Worm (Caenorhabditis elegans) whole organism, mixed stage, embryonic: ENCODE measurements around the gene eelo-2.

Experiments used
- M03D4.4 ChIP-seq: sonication (generic microtip); optimal IDR thresholded peaks from 2 replicates; lab custom pipeline; 2017; ENCODE audit warnings: mild to moderate bottlenecking, missing genetic modification characterization, missing compliant biosample characterization
- bed-3 ChIP-seq: fragments of 200-800 bp; sonication (Bioruptor generic); optimal IDR thresholded peaks from 3 replicates; lab custom pipeline; 2018; ENCODE audit warnings: mild to moderate bottlenecking, missing genetic modification characterization, moderate library complexity, missing compliant biosample characterization
- ceh-39 ChIP-seq: fragments of 150-350 bp; optimal IDR thresholded peaks from 2 replicates; lab custom pipeline; 2014; ENCODE audit warnings: missing biosample characterization, missing genetic modification characterization
- ceh-43 ChIP-seq: fragments of 200-800 bp; sonication (Bioruptor generic); optimal IDR thresholded peaks from 2 replicates; lab custom pipeline; 2018; ENCODE audit warnings: mild to moderate bottlenecking, missing genetic modification characterization, moderate library complexity, missing compliant biosample characterization
- ces-1 ChIP-seq: fragments of 150-350 bp; optimal IDR thresholded peaks from 2 replicates; lab custom pipeline; 2014; ENCODE audit warnings: missing biosample characterization, missing genetic modification reagents, missing genetic modification characterization
- cnd-1 ChIP-seq: fragments of 200-800 bp; sonication (Bioruptor generic); optimal IDR thresholded peaks from 2 replicates; lab custom pipeline; 2018; ENCODE audit warnings: mild to moderate bottlenecking, missing genetic modification characterization, missing compliant biosample characterization
- drap-1 ChIP-seq: fragments of 200-800 bp; sonication (Bioruptor generic); optimal IDR thresholded peaks from 3 replicates; lab custom pipeline; 2018; ENCODE audit warnings: mild to moderate bottlenecking, missing genetic modification characterization, missing compliant biosample characterization
- elt-1 ChIP-seq: sonication (generic microtip); optimal IDR thresholded peaks from 2 replicates; lab custom pipeline; 2017; ENCODE audit warnings: missing genetic modification characterization, mild to moderate bottlenecking, missing compliant biosample characterization, antibody characterized with exemption, moderate library complexity, borderline replicate concordance; ENCODE audit not compliant: insufficient read depth
- elt-3 ChIP-seq: fragments of 150-350 bp; optimal IDR thresholded peaks from 2 replicates; lab custom pipeline; 2014; ENCODE audit warnings: missing biosample characterization, missing genetic modification characterization
- flh-1 ChIP-seq: fragments of 200-800 bp; sonication (Bioruptor generic); optimal IDR thresholded peaks from 2 replicates; lab custom pipeline; 2018; ENCODE audit warnings: mild to moderate bottlenecking, missing genetic modification characterization, moderate library complexity, missing compliant biosample characterization
- ham-2 ChIP-seq: fragments of 200-800 bp; sonication (Bioruptor generic); optimal IDR thresholded peaks from 2 replicates; lab custom pipeline; 2018; ENCODE audit warnings: mild to moderate bottlenecking, missing genetic modification characterization, missing compliant biosample characterization
- hlh-1 ChIP-seq: fragments of 150-350 bp; optimal IDR thresholded peaks from 2 replicates; lab custom pipeline; 2014; ENCODE audit warnings: missing biosample characterization, missing genetic modification reagents, missing genetic modification characterization
- lin-13 ChIP-seq: fragments of 150-350 bp; optimal IDR thresholded peaks from 2 replicates; lab custom pipeline; 2014; ENCODE audit warnings: missing biosample characterization, missing genetic modification characterization
- lin-32 ChIP-seq: fragments of 200-800 bp; sonication (Bioruptor generic); optimal IDR thresholded peaks from 2 replicates; lab custom pipeline; 2018; ENCODE audit warnings: mild to moderate bottlenecking, missing genetic modification characterization, missing compliant biosample characterization
- lsy-2 ChIP-seq: fragments of 150-350 bp; optimal IDR thresholded peaks from 2 replicates; lab custom pipeline; 2014; ENCODE audit warnings: missing biosample characterization, missing genetic modification characterization
- mab-5 ChIP-seq: fragments of 150-350 bp; optimal IDR thresholded peaks from 2 replicates; lab custom pipeline; 2014; ENCODE audit warnings: missing biosample characterization, missing genetic modification characterization
- mep-1 ChIP-seq: fragments of 150-350 bp; optimal IDR thresholded peaks from 2 replicates; lab custom pipeline; 2017; ENCODE audit warnings: missing biosample characterization, missing genetic modification reagents, missing genetic modification characterization, inconsistent platforms
- mls-2 ChIP-seq: sonication (generic microtip); optimal IDR thresholded peaks from 2 replicates; lab custom pipeline; 2016; ENCODE audit warnings: mild to moderate bottlenecking, missing genetic modification characterization, moderate library complexity, missing compliant biosample characterization
- nhr-12 ChIP-seq: fragments of 150-350 bp; optimal IDR thresholded peaks from 2 replicates; lab custom pipeline; 2014; ENCODE audit warnings: missing biosample characterization, missing genetic modification characterization
- nhr-2 ChIP-seq: fragments of 150-350 bp; optimal IDR thresholded peaks from 2 replicates; lab custom pipeline; 2014; ENCODE audit warnings: missing biosample characterization, missing genetic modification characterization
- nhr-237 ChIP-seq: fragments of 150-350 bp; optimal IDR thresholded peaks from 2 replicates; lab custom pipeline; 2014; ENCODE audit warnings: missing biosample characterization, missing genetic modification characterization
- nhr-28 ChIP-seq: fragments of 150-350 bp; optimal IDR thresholded peaks from 2 replicates; lab custom pipeline; 2014; ENCODE audit warnings: missing biosample characterization, missing genetic modification characterization
- nhr-76 ChIP-seq: sonication (generic microtip); optimal IDR thresholded peaks from 2 replicates; lab custom pipeline; 2017; ENCODE audit warnings: missing biosample characterization, missing genetic modification characterization
- pha-4 ChIP-seq: fragments of 150-350 bp; optimal IDR thresholded peaks from 2 replicates; lab custom pipeline; 2018; ENCODE audit warnings: missing biosample characterization, missing genetic modification reagents, missing genetic modification characterization
- sem-2 ChIP-seq: fragments of 200-800 bp; sonication (Bioruptor generic); optimal IDR thresholded peaks from 2 replicates; lab custom pipeline; 2018; ENCODE audit warnings: mild to moderate bottlenecking, missing genetic modification characterization, missing compliant biosample characterization
- snpc-4 ChIP-seq: fragments of 150-350 bp; optimal IDR thresholded peaks from 2 replicates; lab custom pipeline; 2014; ENCODE audit warnings: missing biosample characterization, missing genetic modification characterization
- sptf-1 ChIP-seq: sonication (generic microtip); optimal IDR thresholded peaks from 2 replicates; lab custom pipeline; 2017; ENCODE audit warnings: mild to moderate bottlenecking, missing genetic modification characterization, moderate library complexity, missing compliant biosample characterization
- unc-120 ChIP-seq: sonication (generic microtip); optimal IDR thresholded peaks from 2 replicates; lab custom pipeline; 2017; ENCODE audit warnings: missing genetic modification characterization, missing compliant biosample characterization; ENCODE audit not compliant: poor library complexity, severe bottlenecking
- unc-39 ChIP-seq: fragments of 150-350 bp; optimal IDR thresholded peaks from 2 replicates; lab custom pipeline; 2014; ENCODE audit warnings: missing biosample characterization, missing genetic modification characterization

Gene eelo-2

DNA sequence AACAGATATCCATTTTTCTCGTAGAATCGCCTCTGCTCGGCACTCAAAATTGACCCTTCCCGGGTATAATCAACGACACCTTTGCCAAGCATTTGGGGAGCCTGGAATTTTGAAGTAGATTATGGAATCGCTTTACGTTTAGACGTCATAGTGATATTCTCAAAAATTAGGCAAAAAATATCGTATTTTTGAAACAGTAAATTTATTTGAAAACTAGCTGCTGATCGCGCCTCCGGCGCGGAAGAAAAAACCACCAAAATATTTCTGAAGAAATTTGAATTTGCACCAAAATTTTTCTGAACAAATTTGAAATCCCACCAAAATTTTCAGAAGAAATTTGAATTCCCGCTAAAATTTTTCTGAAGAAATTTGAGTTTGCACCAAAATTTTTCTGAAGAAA lies 12.5 kb downstream of the eelo-2 start, which contains the start of gene ZK550.6:
Gene ZK550.6, minus strand, starts transcription at position 101 of the 400 bp plus-strand sequence.
- TF ChIP-seq mep-1: no peak
- TF ChIP-seq drap-1: no peak
- no peak for TF ChIP-seq hlh-1 (tag; lab: Kevin White, UChicago)
- no peak for TF ChIP-seq nhr-76 (tag; lab: Kevin White, UChicago)
- no peak for TF ChIP-seq ces-1 (GFP tag; lab: Kevin White, UChicago)
- no peak for TF ChIP-seq sptf-1 (tag; lab: Kevin White, UChicago)
- no peak for TF ChIP-seq lin-32 (GFP tag; lab: Kevin White, UChicago)
- no peak for TF ChIP-seq M03D4.4 (tag; lab: Kevin White, UChicago)
- no peak for TF ChIP-seq mab-5 (tag; lab: Kevin White, UChicago)
- TF ChIP-seq nhr-237 (tag; lab: Kevin White, UChicago): no peak
- TF ChIP-seq ham-2 (GFP tag; lab: Kevin White, UChicago): no peak
- TF ChIP-seq unc-39 (tag; lab: Kevin White, UChicago): no peak
- no peak for TF ChIP-seq sem-2 (GFP tag; lab: Kevin White, UChicago)
- no peak for TF ChIP-seq lin-13 (tag; lab: Kevin White, UChicago)

DNA sequence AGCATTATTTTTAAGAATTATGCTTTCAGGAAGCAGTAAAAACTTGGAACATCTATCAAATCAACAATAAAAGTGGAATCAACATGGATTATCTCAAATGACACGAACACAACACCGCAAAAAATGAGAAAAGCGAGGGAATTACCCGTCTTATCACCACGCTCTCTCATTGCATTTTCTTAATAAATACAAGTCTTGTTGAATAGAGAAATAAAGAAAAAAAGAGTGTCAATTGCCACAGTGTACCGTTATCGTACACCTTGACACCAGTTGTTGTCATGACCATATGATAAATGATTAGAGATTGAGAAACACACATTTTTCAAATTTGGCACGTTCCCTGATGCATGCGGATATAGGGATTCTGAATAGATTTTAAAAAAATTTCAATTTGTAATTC lies 13.8 kb downstream of the eelo-2 start:
- TF ChIP-seq sptf-1 (tag; lab: Kevin White, UChicago) (no peak), mls-2 (no peak), unc-39 (tag; lab: Kevin White, UChicago) (no peak), nhr-2 (tag; lab: Kevin White, UChicago) (no peak), ceh-43 (GFP tag; lab: Kevin White, UChicago) (no peak), pha-4 (tag; lab: Kevin White, UChicago) (no peak), ceh-39 (no peak)

DNA sequence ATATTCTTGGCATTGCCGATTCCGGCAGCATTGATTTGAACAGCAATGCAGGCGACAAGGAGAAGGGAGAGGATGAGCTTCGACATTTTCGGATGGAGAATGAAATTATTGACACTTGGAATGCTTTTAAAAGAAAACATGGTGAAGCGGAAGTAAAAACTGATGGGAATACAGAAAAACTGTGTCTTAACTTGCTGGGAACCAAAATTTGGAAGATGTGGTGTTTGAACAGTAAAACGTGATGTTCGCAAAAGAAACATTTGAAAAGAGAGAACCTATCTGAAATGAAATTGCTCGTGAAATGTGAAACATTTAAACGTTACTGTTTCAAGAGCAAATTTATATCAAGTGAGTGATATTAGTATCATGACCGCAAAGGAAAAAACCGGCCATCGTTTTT lies 14.8 kb downstream of the eelo-2 start, which contains the start of gene F26D10.13:
Gene F26D10.13, minus strand, starts transcription at position 101 of the 400 bp plus-strand sequence.
- TF ChIP-seq drap-1 (no peak), ceh-39 (no peak), nhr-28 (tag; lab: Kevin White, UChicago) (no peak), mep-1 (no peak), lsy-2 (tag; lab: Kevin White, UChicago) (no peak), snpc-4 (no peak), sem-2 (GFP tag; lab: Kevin White, UChicago) (no peak), cnd-1 (tag; lab: Kevin White, UChicago) (no peak), ceh-43 (GFP tag; lab: Kevin White, UChicago) (no peak)

DNA sequence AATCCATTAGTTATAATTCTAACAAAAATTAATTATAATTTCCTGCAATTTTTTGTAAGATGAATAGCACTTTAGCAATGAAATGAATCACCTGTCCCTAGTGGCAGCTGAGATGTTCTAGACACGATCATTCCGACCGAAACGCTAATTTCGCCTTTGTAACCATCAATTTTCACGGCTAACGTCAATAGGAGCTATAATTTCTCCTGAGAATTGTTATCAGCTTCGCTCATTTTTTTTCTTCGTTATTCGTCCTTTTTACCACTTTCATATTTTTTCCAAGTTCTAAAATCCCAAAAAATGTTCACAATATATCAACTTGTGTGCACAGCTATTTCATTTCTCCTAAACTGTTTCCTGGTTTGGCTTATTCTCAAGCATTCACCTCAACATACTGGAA lies 15.3 kb downstream of the eelo-2 start, which contains the start of gene str-187:
Gene str-187, plus strand, starts transcription at position 301 of the 400 bp plus-strand sequence.
- TF ChIP-seq nhr-76 (tag; lab: Kevin White, UChicago) (no peak), ham-2 (GFP tag; lab: Kevin White, UChicago) (no peak), nhr-2 (tag; lab: Kevin White, UChicago) (no peak), bed-3 (no peak), pha-4 (tag; lab: Kevin White, UChicago) (no peak), mep-1 (no peak), elt-1 (no peak), lsy-2 (tag; lab: Kevin White, UChicago) (no peak), sptf-1 (tag; lab: Kevin White, UChicago) (no peak), mab-5 (tag; lab: Kevin White, UChicago) (no peak), flh-1 (GFP tag; lab: Kevin White, UChicago) (no peak), drap-1 (no peak), nhr-237 (tag; lab: Kevin White, UChicago) (no peak), ceh-39 (no peak), nhr-28 (tag; lab: Kevin White, UChicago) (no peak), M03D4.4 (tag; lab: Kevin White, UChicago) (no peak), hlh-1 (tag; lab: Kevin White, UChicago) (no peak), lin-13 (tag; lab: Kevin White, UChicago) (no peak)

DNA sequence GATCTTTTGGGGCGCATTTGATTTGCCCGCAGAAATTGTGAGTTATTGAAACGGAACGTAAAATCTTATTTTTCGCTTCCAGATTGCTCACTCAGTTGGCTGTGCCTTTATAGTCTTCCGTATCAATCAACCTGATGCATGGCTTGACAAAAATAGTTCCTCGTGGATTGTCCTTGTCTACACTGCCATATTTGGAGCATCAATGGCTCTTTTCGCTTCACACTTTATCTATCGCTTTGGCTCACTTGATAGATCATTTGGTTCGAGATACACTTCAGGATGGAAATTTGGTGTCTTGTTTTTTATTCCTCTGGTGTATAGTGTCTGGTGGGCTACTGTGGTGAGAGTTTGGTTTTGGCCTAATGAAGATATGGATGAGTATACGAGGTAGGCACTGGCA lies 15.8 kb downstream of the eelo-2 start:
- TF ChIP-seq elt-3 (tag; lab: Kevin White, UChicago) (no peak), snpc-4 (no peak), nhr-76 (tag; lab: Kevin White, UChicago) (no peak), nhr-12 (tag; lab: Kevin White, UChicago) (no peak), cnd-1 (tag; lab: Kevin White, UChicago) (no peak), M03D4.4 (tag; lab: Kevin White, UChicago) (no peak), ham-2 (GFP tag; lab: Kevin White, UChicago) (no peak), flh-1 (GFP tag; lab: Kevin White, UChicago) (no peak), unc-120 (tag; lab: Kevin White, UChicago) (no peak), bed-3 (no peak), elt-1 (no peak)
